Worm (Caenorhabditis elegans): Measurements from ENCODE around the gene C25F9.11.

ce11 chrV:19390029-19390428 is 42.8 kb downstream of the C25F9.11 start, which contains the start of gene slcr-46.2:
- TF ChIP-seq F13H6.1 (tag; optimal IDR thresholded peaks at IDR 0.05) (no peak), hlh-8 (tag; optimal IDR thresholded peaks at IDR 0.05) (no peak)

Data from whole organism, late embryonic.